Fruit fly (Drosophila melanogaster) whole organism, adult: Measurements from ENCODE around the gene CG5687.

Experiments used
- CG11617 ChIP-seq: fragments of 200-800 bp; sonication (Bioruptor generic); optimal IDR thresholded peaks from 2 replicates; lab custom pipeline; 2017; ENCODE audit warnings: mild to moderate bottlenecking, missing biosample characterization, missing genetic modification reagents, missing genetic modification characterization
- CG12768 ChIP-seq: fragments of 200-800 bp; sonication (Bioruptor generic); optimal IDR thresholded peaks from 2 replicates; lab custom pipeline; 2017; ENCODE audit warnings: missing biosample characterization, missing genetic modification characterization, mild to moderate bottlenecking, moderate library complexity, missing genetic modification reagents
- CG14711 ChIP-seq: fragments of 200-800 bp; sonication (Bioruptor generic); optimal IDR thresholded peaks from 2 replicates; lab custom pipeline; 2018; ENCODE audit warnings: missing biosample characterization, mild to moderate bottlenecking, missing genetic modification characterization, moderate library complexity
- CG1620 ChIP-seq: fragments of 200-800 bp; sonication (Bioruptor generic); optimal IDR thresholded peaks from 2 replicates; lab custom pipeline; 2016; ENCODE audit warnings: missing biosample characterization, missing genetic modification characterization
- CG33017 ChIP-seq: fragments of 200-800 bp; sonication (Bioruptor generic); optimal IDR thresholded peaks from 2 replicates; lab custom pipeline; 2018; ENCODE audit warnings: missing biosample characterization, mild to moderate bottlenecking, missing genetic modification characterization, moderate library complexity
- CG5204 ChIP-seq: fragments of 200-800 bp; sonication (Bioruptor generic); optimal IDR thresholded peaks from 2 replicates; lab custom pipeline; 2016; ENCODE audit warnings: missing biosample characterization, missing genetic modification characterization
- CG7045 ChIP-seq: fragments of 200-800 bp; sonication (Bioruptor generic); optimal IDR thresholded peaks from 2 replicates; lab custom pipeline; 2017; ENCODE audit warnings: missing biosample characterization, mild to moderate bottlenecking, missing genetic modification characterization
- CG7101 ChIP-seq: fragments of 200-800 bp; sonication (Bioruptor generic); optimal IDR thresholded peaks from 2 replicates; lab custom pipeline; 2018; ENCODE audit warnings: missing biosample characterization, mild to moderate bottlenecking, missing genetic modification characterization, moderate library complexity
- Clk ChIP-seq: fragments of 200-800 bp; sonication (Bioruptor generic); optimal IDR thresholded peaks from 2 replicates; lab custom pipeline; 2017; ENCODE audit warnings: missing biosample characterization, missing genetic modification characterization
- Crg-1 ChIP-seq: fragments of 200-800 bp; sonication (Bioruptor generic); optimal IDR thresholded peaks from 2 replicates; lab custom pipeline; 2016; ENCODE audit warnings: missing biosample characterization, missing genetic modification characterization
- Hr96 ChIP-seq: fragments of 200-800 bp; sonication (Bioruptor generic); optimal IDR thresholded peaks from 2 replicates; lab custom pipeline; 2016; ENCODE audit warnings: missing biosample characterization, missing genetic modification characterization
- Mnt ChIP-seq: fragments of 200-800 bp; sonication (Bioruptor generic); optimal IDR thresholded peaks from 2 replicates; lab custom pipeline; 2016; ENCODE audit warnings: missing biosample characterization, mild to moderate bottlenecking, missing genetic modification characterization
- bab1 ChIP-seq: fragments of 200-800 bp; sonication (Bioruptor generic); optimal IDR thresholded peaks from 3 replicates; lab custom pipeline; 2019; ENCODE audit warnings: missing biosample characterization, mild to moderate bottlenecking, missing genetic modification characterization, moderate library complexity
- cic ChIP-seq: fragments of 200-800 bp; sonication (Bioruptor generic); optimal IDR thresholded peaks from 2 replicates; lab custom pipeline; 2017; ENCODE audit warnings: missing biosample characterization, mild to moderate bottlenecking, missing genetic modification characterization, moderate library complexity
- cnc ChIP-seq, 2 experiments: fragments of >200 bp; optimal IDR thresholded peaks; 2 replicates each; lab custom pipeline; 2017
- kay ChIP-seq: fragments of 200-800 bp; sonication (Bioruptor generic); peaks from one replicate; lab custom pipeline; 2016; ENCODE audit warnings: missing biosample characterization, missing genetic modification characterization, borderline replicate concordance
- ovo ChIP-seq: fragments of 200-800 bp; sonication (Bioruptor generic); optimal IDR thresholded peaks from 2 replicates; lab custom pipeline; 2016; ENCODE audit warnings: missing biosample characterization, missing genetic modification characterization
- pad ChIP-seq: fragments of 200-800 bp; sonication (Bioruptor generic); optimal IDR thresholded peaks from 3 replicates; lab custom pipeline; 2017; ENCODE audit warnings: missing biosample characterization, missing genetic modification characterization, mild to moderate bottlenecking, moderate library complexity, missing genetic modification reagents
- tj ChIP-seq: fragments of 200-800 bp; sonication (Bioruptor generic); optimal IDR thresholded peaks from 3 replicates; lab custom pipeline; 2017; ENCODE audit warnings: missing biosample characterization, mild to moderate bottlenecking, missing genetic modification characterization, moderate library complexity
- toe ChIP-seq: fragments of 200-800 bp; sonication (Bioruptor generic); optimal IDR thresholded peaks from 2 replicates; lab custom pipeline; 2016; ENCODE audit warnings: missing biosample characterization, missing genetic modification characterization

The CG5687 gene

dm6 chr3L:1900633-1901032, 38.3 kb downstream of the CG5687 start:
- no peak for TF ChIP-seq Hr96 (GFP tag; lab: Kevin White, UChicago)
- no peak for TF ChIP-seq cic (GFP tag; lab: Kevin White, UChicago)
- TF ChIP-seq CG14711 (tag; lab: Kevin White, UChicago): no peak
- no peak for TF ChIP-seq Mnt (GFP tag; lab: Kevin White, UChicago)
- no peak for TF ChIP-seq cnc (optimal IDR thresholded peaks at IDR 0.05; lab: Kevin White, UChicago)
- no peak for TF ChIP-seq toe
- TF ChIP-seq Clk (GFP tag; lab: Kevin White, UChicago): no peak
- no peak for TF ChIP-seq CG1620 (GFP tag; lab: Kevin White, UChicago)
- no peak for TF ChIP-seq CG5204
- TF ChIP-seq CG33017 (tag; lab: Kevin White, UChicago): no peak
- TF ChIP-seq CG7045 (GFP tag; lab: Kevin White, UChicago): no peak
- no peak for TF ChIP-seq Crg-1 (GFP tag; lab: Kevin White, UChicago)
- no peak for TF ChIP-seq CG11617 (GFP tag; lab: Kevin White, UChicago)

- TF ChIP-seq Hr96 (GFP tag; lab: Kevin White, UChicago) (no peak), Clk (GFP tag; lab: Kevin White, UChicago) (no peak), kay (GFP tag; lab: Kevin White, UChicago) (no peak), CG7101 (tag; lab: Kevin White, UChicago) (no peak), cic (GFP tag; lab: Kevin White, UChicago) (no peak), cnc (optimal IDR thresholded peaks at IDR 0.05; lab: Kevin White, UChicago) (no peak), CG11617 (GFP tag; lab: Kevin White, UChicago) (no peak), pad (GFP tag; lab: Kevin White, UChicago) (no peak), CG1620 (GFP tag; lab: Kevin White, UChicago) (no peak), Mnt (GFP tag; lab: Kevin White, UChicago) (no peak), toe (no peak), CG14711 (tag; lab: Kevin White, UChicago) (no peak), CG5204 (no peak), CG7045 (GFP tag; lab: Kevin White, UChicago) (no peak), bab1 (no peak)
Observed at dm6 chr3L:1899616-1900015, 39.3 kb downstream of the CG5687 start.

- TF ChIP-seq CG7045 (GFP tag; lab: Kevin White, UChicago) (no peak), Mnt (GFP tag; lab: Kevin White, UChicago) (no peak), tj (GFP tag; lab: Kevin White, UChicago) (peak; percentile 86)
Observed at dm6 chr3L:1897709-1898108, 41.2 kb downstream of the CG5687 start.

dm6 chr3L:1891914-1892313, 47.0 kb downstream of the CG5687 start:
- no peak for TF ChIP-seq CG11617 (GFP tag; lab: Kevin White, UChicago)
- TF ChIP-seq toe: no peak
- TF ChIP-seq Clk (GFP tag; lab: Kevin White, UChicago): no peak
- no peak for TF ChIP-seq tj (GFP tag; lab: Kevin White, UChicago)
- no peak for TF ChIP-seq Crg-1 (GFP tag; lab: Kevin White, UChicago)
- TF ChIP-seq CG1620 (GFP tag; lab: Kevin White, UChicago): no peak
- no peak for TF ChIP-seq cic (GFP tag; lab: Kevin White, UChicago)
- no peak for TF ChIP-seq CG5204
- no peak for TF ChIP-seq kay (GFP tag; lab: Kevin White, UChicago)
- TF ChIP-seq CG33017 (tag; lab: Kevin White, UChicago): no peak
- no peak for TF ChIP-seq CG14711 (tag; lab: Kevin White, UChicago)
- no peak for TF ChIP-seq ovo (GFP tag; lab: Kevin White, UChicago)
- no peak for TF ChIP-seq cnc (optimal IDR thresholded peaks at IDR 0.05; lab: Kevin White, UChicago)
- no peak for TF ChIP-seq Hr96 (GFP tag; lab: Kevin White, UChicago)
- TF ChIP-seq pad (GFP tag; lab: Kevin White, UChicago): no peak
- no peak for TF ChIP-seq bab1
- TF ChIP-seq Mnt (GFP tag; lab: Kevin White, UChicago): no peak
- TF ChIP-seq CG7045 (GFP tag; lab: Kevin White, UChicago): no peak
- TF ChIP-seq CG12768 (GFP tag; lab: Kevin White, UChicago): no peak

dm6 chr3L:1890941-1891340, 48.0 kb downstream of the CG5687 start:
- TF ChIP-seq CG12768 (GFP tag; lab: Kevin White, UChicago): no peak
- TF ChIP-seq CG7101 (tag; lab: Kevin White, UChicago): no peak
- no peak for TF ChIP-seq Mnt (GFP tag; lab: Kevin White, UChicago)
- TF ChIP-seq tj (GFP tag; lab: Kevin White, UChicago): no peak
- no peak for TF ChIP-seq cic (GFP tag; lab: Kevin White, UChicago)
- no peak for TF ChIP-seq Clk (GFP tag; lab: Kevin White, UChicago)
- no peak for TF ChIP-seq CG7045 (GFP tag; lab: Kevin White, UChicago)
- TF ChIP-seq CG14711 (tag; lab: Kevin White, UChicago): no peak
- no peak for TF ChIP-seq CG5204
- TF ChIP-seq pad (GFP tag; lab: Kevin White, UChicago): no peak
- no peak for TF ChIP-seq CG1620 (GFP tag; lab: Kevin White, UChicago)
- TF ChIP-seq Hr96 (GFP tag; lab: Kevin White, UChicago): no peak
- no peak for TF ChIP-seq toe
- TF ChIP-seq ovo (GFP tag; lab: Kevin White, UChicago): no peak
- no peak for TF ChIP-seq bab1

- TF ChIP-seq toe (no peak), Crg-1 (GFP tag; lab: Kevin White, UChicago) (no peak), tj (GFP tag; lab: Kevin White, UChicago) (peak; percentile 99), pad (GFP tag; lab: Kevin White, UChicago) (no peak), CG1620 (GFP tag; lab: Kevin White, UChicago) (no peak), kay (GFP tag; lab: Kevin White, UChicago) (no peak)
Observed at dm6 chr3L:1887929-1888529, 50.9 kb downstream of the CG5687 start.
